Fruit fly (Drosophila melanogaster) whole organism, embryonic: Measurements from ENCODE around the gene CG13299.

ENCODE experiments used
- ATbp ChIP-seq: fragments of 200-800 bp; sonication (Bioruptor generic); optimal IDR thresholded peaks from 2 replicates; lab custom pipeline; 2017; ENCODE audit warnings: missing biosample characterization, mild to moderate bottlenecking, missing genetic modification characterization, missing genetic modification reagents
- Antp ChIP-seq: fragments of 200-800 bp; sonication (Bioruptor generic); optimal IDR thresholded peaks from 3 replicates; lab custom pipeline; 2016; ENCODE audit warnings: missing biosample characterization, missing genetic modification characterization
- CG10543 ChIP-seq: fragments of 200-800 bp; sonication (Bioruptor generic); optimal IDR thresholded peaks from 3 replicates; lab custom pipeline; 2017; ENCODE audit warnings: missing biosample characterization, mild to moderate bottlenecking, missing genetic modification characterization, moderate library complexity
- CG10654 ChIP-seq: fragments of 200-800 bp; sonication (Bioruptor generic); optimal IDR thresholded peaks from 2 replicates; lab custom pipeline; 2016; ENCODE audit warnings: missing biosample characterization, missing genetic modification characterization
- CG11247 ChIP-seq: fragments of 200-800 bp; sonication (Bioruptor generic); IDR thresholded peaks from 2 replicates; pipeline ENCODE4 v1.3.6; 2022; ENCODE audit warnings: missing biosample characterization, missing genetic modification characterization
- CG13775 ChIP-seq: fragments of 200-800 bp; sonication (Bioruptor generic); optimal IDR thresholded peaks from 3 replicates; lab custom pipeline; 2017; ENCODE audit warnings: missing biosample characterization, mild to moderate bottlenecking, missing genetic modification characterization
- CG17385 ChIP-seq: fragments of 200-800 bp; sonication (Bioruptor generic); optimal IDR thresholded peaks from 3 replicates; lab custom pipeline; 2018; ENCODE audit warnings: missing biosample characterization, mild to moderate bottlenecking, missing genetic modification characterization
- CG17802 ChIP-seq: fragments of 200-800 bp; sonication (Bioruptor generic); optimal IDR thresholded peaks from 2 replicates; lab custom pipeline; 2018; ENCODE audit warnings: missing biosample characterization, mild to moderate bottlenecking, missing genetic modification characterization, moderate library complexity
- CG30403 ChIP-seq: fragments of 200-800 bp; sonication (Bioruptor generic); optimal IDR thresholded peaks from 3 replicates; lab custom pipeline; 2016; ENCODE audit warnings: missing biosample characterization, missing genetic modification characterization
- CG30431 ChIP-seq: fragments of 200-800 bp; sonication (Bioruptor generic); optimal IDR thresholded peaks from 2 replicates; lab custom pipeline; 2017; ENCODE audit warnings: missing biosample characterization, missing genetic modification characterization
- CG31441 ChIP-seq: fragments of 200-800 bp; sonication (Bioruptor generic); IDR thresholded peaks from 2 replicates; pipeline ENCODE4 v1.3.6; 2022; ENCODE audit warnings: missing biosample characterization, missing genetic modification characterization
- CG4730 ChIP-seq: fragments of 200-800 bp; sonication (Bioruptor generic); IDR thresholded peaks from 2 replicates; pipeline ENCODE4 v1.3.6; 2022; ENCODE audit warnings: missing biosample characterization, missing genetic modification characterization
- CG5180 ChIP-seq: fragments of 200-800 bp; sonication (Bioruptor generic); optimal IDR thresholded peaks from 3 replicates; lab custom pipeline; 2017; ENCODE audit warnings: missing biosample characterization, missing genetic modification characterization, mild to moderate bottlenecking, moderate library complexity, missing genetic modification reagents
- CG6654 ChIP-seq: fragments of 200-800 bp; sonication (Bioruptor generic); optimal IDR thresholded peaks from 2 replicates; lab custom pipeline; 2017; ENCODE audit warnings: missing biosample characterization, mild to moderate bottlenecking, missing genetic modification characterization
- CG6854 ChIP-seq: fragments of 200-800 bp; sonication (Bioruptor generic); optimal IDR thresholded peaks from 3 replicates; lab custom pipeline; 2017; ENCODE audit warnings: missing biosample characterization, mild to moderate bottlenecking, missing genetic modification characterization
- CG7963 ChIP-seq: fragments of 200-800 bp; sonication (Bioruptor generic); IDR thresholded peaks from 3 replicates; pipeline ENCODE4 v1.3.6; 2022; ENCODE audit warnings: missing biosample characterization, missing genetic modification characterization; ENCODE audit not compliant: partially characterized antibody
- CG9437 ChIP-seq: fragments of 200-800 bp; sonication (Bioruptor generic); optimal IDR thresholded peaks from 2 replicates; lab custom pipeline; 2018; ENCODE audit warnings: missing biosample characterization, mild to moderate bottlenecking, missing genetic modification characterization
- CkIIα-i1 ChIP-seq: fragments of 200-800 bp; sonication (Bioruptor generic); IDR thresholded peaks from 2 replicates; pipeline ENCODE4 v1.3.6; 2022; ENCODE audit warnings: missing biosample characterization, missing genetic modification characterization
- Dref ChIP-seq: fragments of 200-800 bp; sonication (Bioruptor generic); IDR thresholded peaks from 2 replicates; pipeline ENCODE4 v1.3.6; 2022; ENCODE audit warnings: missing biosample characterization, missing genetic modification characterization
- E2f2 ChIP-seq: fragments of 200-800 bp; sonication (Bioruptor generic); IDR thresholded peaks from 2 replicates; pipeline ENCODE4 v1.3.6; 2022; ENCODE audit warnings: missing biosample characterization, missing genetic modification characterization
- Ets97D ChIP-seq: fragments of 200-800 bp; sonication (Bioruptor generic); optimal IDR thresholded peaks from 3 replicates; lab custom pipeline; 2016; ENCODE audit warnings: missing biosample characterization, missing genetic modification characterization
- Fer3 ChIP-seq: fragments of 200-800 bp; sonication (Bioruptor generic); optimal IDR thresholded peaks from 2 replicates; lab custom pipeline; 2018; ENCODE audit warnings: missing biosample characterization, mild to moderate bottlenecking, missing genetic modification characterization, moderate library complexity
- Hmr ChIP-seq: fragments of 200-800 bp; sonication (Bioruptor generic); optimal IDR thresholded peaks from 3 replicates; lab custom pipeline; 2017; ENCODE audit warnings: mild to moderate bottlenecking, missing biosample characterization, missing genetic modification reagents, missing genetic modification characterization
- Hr39 ChIP-seq: fragments of >200 bp; optimal IDR thresholded peaks from 2 replicates; lab custom pipeline; 2017
- Max ChIP-seq: fragments of 200-800 bp; sonication (Bioruptor generic); optimal IDR thresholded peaks from 2 replicates; lab custom pipeline; 2016; ENCODE audit warnings: missing biosample characterization, mild to moderate bottlenecking, missing genetic modification characterization
- Med ChIP-seq: fragments of 200-800 bp; sonication (Bioruptor generic); peaks from one replicate; lab custom pipeline; 2016; ENCODE audit warnings: missing biosample characterization, missing genetic modification characterization, mild to moderate bottlenecking, inconsistent platforms, moderate library complexity
- Myb ChIP-seq: fragments of 200-800 bp; sonication (Bioruptor generic); optimal IDR thresholded peaks from 2 replicates; lab custom pipeline; 2016; ENCODE audit warnings: missing biosample characterization, missing genetic modification characterization
- Pdp1 ChIP-seq, 2 experiments: fragments of 200-800 bp; sonication (Bioruptor generic); optimal IDR thresholded peaks; 3 replicates each; lab custom pipeline; 2016; ENCODE audit warnings: missing biosample characterization in 2 of 2, missing genetic modification characterization in 2 of 2, mild to moderate bottlenecking in 1 of 2, moderate library complexity in 1 of 2
- Ptx1 ChIP-seq: fragments of 200-800 bp; sonication (Bioruptor generic); IDR thresholded peaks from 2 replicates; pipeline ENCODE4 v1.3.6; 2022; ENCODE audit warnings: missing biosample characterization, missing genetic modification characterization
- Six4 ChIP-seq: fragments of 200-800 bp; sonication (Bioruptor generic); optimal IDR thresholded peaks from 2 replicates; lab custom pipeline; 2016; ENCODE audit warnings: missing biosample characterization, missing genetic modification characterization
- Ssrp ChIP-seq: fragments of 200-800 bp; sonication (Bioruptor generic); optimal IDR thresholded peaks from 2 replicates; lab custom pipeline; 2018; ENCODE audit warnings: missing biosample characterization, mild to moderate bottlenecking, missing genetic modification characterization, moderate library complexity
- Taf1 ChIP-seq: fragments of 200-800 bp; sonication (Bioruptor generic); IDR thresholded peaks from 2 replicates; pipeline ENCODE4 v1.3.6; 2022; ENCODE audit warnings: missing biosample characterization, missing genetic modification characterization
- az2 ChIP-seq: fragments of 200-800 bp; sonication (Bioruptor generic); optimal IDR thresholded peaks from 3 replicates; lab custom pipeline; 2016; ENCODE audit warnings: missing biosample characterization, missing genetic modification characterization
- bbx ChIP-seq: fragments of 200-800 bp; sonication (Bioruptor generic); IDR thresholded peaks from 2 replicates; pipeline ENCODE4 v1.3.6; 2022; ENCODE audit warnings: missing biosample characterization, missing genetic modification characterization; ENCODE audit not compliant: partially characterized antibody
- ci ChIP-seq: fragments of 200-800 bp; sonication (Bioruptor generic); IDR thresholded peaks from 3 replicates; pipeline ENCODE4 v1.3.6; 2022; ENCODE audit warnings: missing biosample characterization, missing genetic modification characterization
- crol ChIP-seq: fragments of 200-800 bp; sonication (Bioruptor generic); IDR thresholded peaks from 2 replicates; pipeline ENCODE4 v1.3.6; 2022; ENCODE audit warnings: missing biosample characterization, missing genetic modification characterization
- en ChIP-seq: fragments of 200-800 bp; sonication (Bioruptor generic); optimal IDR thresholded peaks from 2 replicates; lab custom pipeline; 2016; ENCODE audit warnings: missing biosample characterization, missing genetic modification characterization
- ewg ChIP-seq: fragments of 200-800 bp; sonication (Bioruptor generic); optimal IDR thresholded peaks from 3 replicates; lab custom pipeline; 2017; ENCODE audit warnings: mild to moderate bottlenecking, missing biosample characterization, missing genetic modification reagents, missing genetic modification characterization
- fd3F ChIP-seq: fragments of 200-800 bp; sonication (Bioruptor generic); optimal IDR thresholded peaks from 2 replicates; lab custom pipeline; 2018; ENCODE audit warnings: missing biosample characterization, mild to moderate bottlenecking, missing genetic modification characterization, moderate library complexity
- hbn ChIP-seq: fragments of 200-800 bp; sonication (Bioruptor generic); IDR thresholded peaks from 2 replicates; pipeline ENCODE4 v1.3.6; 2022; ENCODE audit warnings: missing biosample characterization, missing genetic modification characterization; ENCODE audit not compliant: partially characterized antibody
- lmd ChIP-seq: fragments of 200-800 bp; sonication (Bioruptor generic); IDR thresholded peaks from 2 replicates; pipeline ENCODE4 v1.3.6; 2022; ENCODE audit warnings: missing biosample characterization, missing genetic modification characterization
- mld ChIP-seq: fragments of 200-800 bp; sonication (Bioruptor generic); IDR thresholded peaks from 3 replicates; pipeline ENCODE4 v1.3.6; 2022; ENCODE audit warnings: missing biosample characterization, missing genetic modification characterization; ENCODE audit not compliant: partially characterized antibody
- nau ChIP-seq: fragments of 200-800 bp; sonication (Bioruptor generic); optimal IDR thresholded peaks from 3 replicates; lab custom pipeline; 2017; ENCODE audit warnings: missing biosample characterization, mild to moderate bottlenecking, missing genetic modification characterization, missing genetic modification reagents
- phol ChIP-seq: fragments of 200-800 bp; sonication (Bioruptor generic); optimal IDR thresholded peaks from 3 replicates; lab custom pipeline; 2018; ENCODE audit warnings: missing biosample characterization, mild to moderate bottlenecking, missing genetic modification characterization, moderate library complexity
- slbo ChIP-seq: fragments of 200-800 bp; sonication (Bioruptor generic); IDR thresholded peaks from 2 replicates; pipeline ENCODE4 v1.3.6; 2022; ENCODE audit warnings: missing biosample characterization, missing genetic modification characterization
- sqz ChIP-seq: fragments of 200-800 bp; sonication (Bioruptor generic); optimal IDR thresholded peaks from 3 replicates; lab custom pipeline; 2018; ENCODE audit warnings: missing biosample characterization, mild to moderate bottlenecking, missing genetic modification characterization
- toy ChIP-seq: fragments of 200-800 bp; sonication (Bioruptor generic); IDR thresholded peaks from 2 replicates; pipeline ENCODE4 v1.3.6; 2022; ENCODE audit warnings: missing biosample characterization, missing genetic modification characterization
- trh ChIP-seq: fragments of 200-800 bp; sonication (Bioruptor generic); optimal IDR thresholded peaks from 2 replicates; lab custom pipeline; 2016; ENCODE audit warnings: missing biosample characterization, missing genetic modification characterization
- wor ChIP-seq: fragments of 200-800 bp; sonication (Bioruptor generic); IDR thresholded peaks from 2 replicates; pipeline ENCODE4 v1.3.6; 2022; ENCODE audit warnings: missing biosample characterization, missing genetic modification characterization

CG13299 gene

DNA sequence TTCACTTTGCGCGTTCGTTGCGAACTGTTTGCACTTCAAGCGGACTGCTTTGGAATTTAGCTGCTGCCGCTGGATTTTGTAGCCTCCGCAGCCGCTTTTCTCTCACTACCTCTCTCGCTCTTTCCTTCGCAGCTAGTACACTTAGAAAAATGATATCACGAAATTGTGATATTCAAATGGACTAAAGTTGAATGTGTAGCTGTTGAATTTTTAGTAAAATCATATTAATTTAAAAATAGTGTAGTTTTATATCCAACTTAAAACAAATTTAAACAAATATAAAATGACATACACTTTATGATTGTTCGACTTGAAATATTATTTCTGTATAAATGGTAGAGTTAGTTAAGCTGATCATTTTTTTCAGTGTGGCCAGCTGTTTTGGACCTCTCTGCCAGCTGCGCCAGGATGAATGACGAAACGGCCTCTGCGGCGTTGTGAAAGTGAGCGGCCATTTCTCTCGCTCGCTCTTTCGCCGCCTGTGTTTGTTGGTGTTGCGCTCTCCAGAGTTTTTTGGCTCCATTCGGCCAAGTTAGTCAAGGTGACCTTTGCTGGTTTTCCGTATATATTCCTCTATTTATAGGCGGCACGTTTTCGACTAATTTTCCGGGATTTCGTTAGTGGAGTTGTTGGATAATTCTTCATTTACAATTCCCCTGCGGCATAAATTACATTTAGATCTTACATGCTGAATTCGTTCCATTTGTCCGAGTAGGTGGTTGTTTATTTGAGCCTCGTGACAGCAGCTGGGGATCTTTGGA is 30.7 kb upstream of the CG13299 start, which contains the start of gene Ldh (continued):
- TF ChIP-seq en (no peak), ci (GFP tag; lab: Robert Waterston, UW) (peak; percentile 89), E2f2 (peak; percentile 69; the same call in 1 of the 2 replicates), lmd (GFP tag; lab: Robert Waterston, UW) (peak; percentile 95), fd3F (GFP tag; lab: Kevin White, UChicago) (peak; percentile 93), Ssrp (tag; lab: Kevin White, UChicago) (peak; percentile 97), nau (GFP tag; lab: Kevin White, UChicago) (peak; percentile 94), CG30403 (peak; percentile 97), Ets97D (GFP tag; lab: Kevin White, UChicago) (peak; percentile 59), CG11247 (peak; percentile 83), CG6854 (GFP tag; lab: Kevin White, UChicago) (peak; percentile 93), CG13775 (GFP tag; lab: Kevin White, UChicago) (peak; percentile 95), Hr39 (lab: Kevin White, UChicago) (no peak), Antp (GFP tag; lab: Kevin White, UChicago) (peak; percentile 16), wor (peak; percentile 89), ATbp (GFP tag; lab: Kevin White, UChicago) (peak; percentile 95), Med (peak; percentile 92), az2 (GFP tag; lab: Kevin White, UChicago) (peak; percentile 96), Myb (peak; percentile 34), CG6654 (GFP tag; lab: Kevin White, UChicago) (peak; percentile 76), trh (GFP tag; lab: Kevin White, UChicago) (peak; percentile 82), crol (GFP tag; lab: Robert Waterston, UW) (0 out of 2 replicates have a peak, but pooled peaks have one; percentile 11), CG10654 (peak; percentile 89), bbx (GFP tag; lab: Robert Waterston, UW) (no peak), ewg (GFP tag; lab: Kevin White, UChicago) (peak; percentile 90), CG17385 (peak; percentile 93), hbn (GFP tag; lab: Robert Waterston, UW) (no peak), Hmr (GFP tag; lab: Kevin White, UChicago) (peak; percentile 96), Six4 (peak; percentile 96), Max (GFP tag; lab: Kevin White, UChicago) (peak; percentile 87), slbo (GFP tag; lab: Robert Waterston, UW) (peak; percentile 92), CG17802 (tag; lab: Kevin White, UChicago) (peak; percentile 72), CG7963 (GFP tag; lab: Robert Waterston, UW) (no peak), Ptx1 (peak; percentile 93), toy (GFP tag; lab: Robert Waterston, UW) (peak; percentile 70; the same call in 1 of the 2 replicates), CG30431 (GFP tag; lab: Kevin White, UChicago) (peak; percentile 86), Taf1 (GFP tag; lab: Robert Waterston, UW) (peak; percentile 76), Fer3 (peak; percentile 92), Dref (no peak), Pdp1 (GFP tag; optimal IDR thresholded peaks at IDR 0.05; lab: Kevin White, UChicago) (peak; percentile 81), CG5180 (GFP tag; lab: Kevin White, UChicago) (peak; percentile 83), CkIIα-i1 (GFP tag; lab: Robert Waterston, UW) (no peak), phol (peak; percentile 96), CG31441 (peak; percentile 98), mld (GFP tag; lab: Robert Waterston, UW) (no peak), sqz (peak; percentile 94), CG4730 (peak; percentile 82), CG9437 (GFP tag; lab: Kevin White, UChicago) (peak; percentile 93), CG10543 (GFP tag; lab: Kevin White, UChicago) (peak; percentile 96)
